Worm (Caenorhabditis elegans) whole organism, mixed stage, embryonic: Measurements from ENCODE around the gene T20B3.14.

Experiments
- M03D4.4 ChIP-seq: sonication (generic microtip); optimal IDR thresholded peaks from 2 replicates; lab custom pipeline; 2017; ENCODE audit warnings: mild to moderate bottlenecking, missing genetic modification characterization, missing compliant biosample characterization
- bed-3 ChIP-seq: fragments of 200-800 bp; sonication (Bioruptor generic); optimal IDR thresholded peaks from 3 replicates; lab custom pipeline; 2018; ENCODE audit warnings: mild to moderate bottlenecking, missing genetic modification characterization, moderate library complexity, missing compliant biosample characterization
- blmp-1 ChIP-seq: fragments of 150-350 bp; optimal IDR thresholded peaks from 2 replicates; lab custom pipeline; 2014; ENCODE audit warnings: missing biosample characterization, missing genetic modification characterization
- ceh-39 ChIP-seq: fragments of 150-350 bp; optimal IDR thresholded peaks from 2 replicates; lab custom pipeline; 2014; ENCODE audit warnings: missing biosample characterization, missing genetic modification characterization
- ceh-83 ChIP-seq: fragments of 200-800 bp; sonication (Bioruptor generic); optimal IDR thresholded peaks from 2 replicates; lab custom pipeline; 2018; ENCODE audit warnings: mild to moderate bottlenecking, missing genetic modification characterization, missing compliant biosample characterization
- ces-1 ChIP-seq: fragments of 150-350 bp; optimal IDR thresholded peaks from 2 replicates; lab custom pipeline; 2014; ENCODE audit warnings: missing biosample characterization, missing genetic modification reagents, missing genetic modification characterization
- cnd-1 ChIP-seq: fragments of 200-800 bp; sonication (Bioruptor generic); optimal IDR thresholded peaks from 2 replicates; lab custom pipeline; 2018; ENCODE audit warnings: mild to moderate bottlenecking, missing genetic modification characterization, missing compliant biosample characterization
- drap-1 ChIP-seq: fragments of 200-800 bp; sonication (Bioruptor generic); optimal IDR thresholded peaks from 3 replicates; lab custom pipeline; 2018; ENCODE audit warnings: mild to moderate bottlenecking, missing genetic modification characterization, missing compliant biosample characterization
- flh-1 ChIP-seq: fragments of 200-800 bp; sonication (Bioruptor generic); optimal IDR thresholded peaks from 2 replicates; lab custom pipeline; 2018; ENCODE audit warnings: mild to moderate bottlenecking, missing genetic modification characterization, moderate library complexity, missing compliant biosample characterization
- ham-2 ChIP-seq: fragments of 200-800 bp; sonication (Bioruptor generic); optimal IDR thresholded peaks from 2 replicates; lab custom pipeline; 2018; ENCODE audit warnings: mild to moderate bottlenecking, missing genetic modification characterization, missing compliant biosample characterization
- hlh-1 ChIP-seq: fragments of 150-350 bp; optimal IDR thresholded peaks from 2 replicates; lab custom pipeline; 2014; ENCODE audit warnings: missing biosample characterization, missing genetic modification reagents, missing genetic modification characterization
- lsy-2 ChIP-seq: fragments of 150-350 bp; optimal IDR thresholded peaks from 2 replicates; lab custom pipeline; 2014; ENCODE audit warnings: missing biosample characterization, missing genetic modification characterization
- mab-5 ChIP-seq: fragments of 150-350 bp; optimal IDR thresholded peaks from 2 replicates; lab custom pipeline; 2014; ENCODE audit warnings: missing biosample characterization, missing genetic modification characterization
- mep-1 ChIP-seq: fragments of 150-350 bp; optimal IDR thresholded peaks from 2 replicates; lab custom pipeline; 2017; ENCODE audit warnings: missing biosample characterization, missing genetic modification reagents, missing genetic modification characterization, inconsistent platforms
- mls-2 ChIP-seq: sonication (generic microtip); optimal IDR thresholded peaks from 2 replicates; lab custom pipeline; 2016; ENCODE audit warnings: mild to moderate bottlenecking, missing genetic modification characterization, moderate library complexity, missing compliant biosample characterization
- nhr-12 ChIP-seq: fragments of 150-350 bp; optimal IDR thresholded peaks from 2 replicates; lab custom pipeline; 2014; ENCODE audit warnings: missing biosample characterization, missing genetic modification characterization
- nhr-2 ChIP-seq: fragments of 150-350 bp; optimal IDR thresholded peaks from 2 replicates; lab custom pipeline; 2014; ENCODE audit warnings: missing biosample characterization, missing genetic modification characterization
- nhr-237 ChIP-seq: fragments of 150-350 bp; optimal IDR thresholded peaks from 2 replicates; lab custom pipeline; 2014; ENCODE audit warnings: missing biosample characterization, missing genetic modification characterization
- nhr-28 ChIP-seq: fragments of 150-350 bp; optimal IDR thresholded peaks from 2 replicates; lab custom pipeline; 2014; ENCODE audit warnings: missing biosample characterization, missing genetic modification characterization
- pha-4 ChIP-seq: fragments of 150-350 bp; optimal IDR thresholded peaks from 2 replicates; lab custom pipeline; 2018; ENCODE audit warnings: missing biosample characterization, missing genetic modification reagents, missing genetic modification characterization
- sem-2 ChIP-seq: fragments of 200-800 bp; sonication (Bioruptor generic); optimal IDR thresholded peaks from 2 replicates; lab custom pipeline; 2018; ENCODE audit warnings: mild to moderate bottlenecking, missing genetic modification characterization, missing compliant biosample characterization
- snpc-4 ChIP-seq: fragments of 150-350 bp; optimal IDR thresholded peaks from 2 replicates; lab custom pipeline; 2014; ENCODE audit warnings: missing biosample characterization, missing genetic modification characterization
- sptf-1 ChIP-seq: sonication (generic microtip); optimal IDR thresholded peaks from 2 replicates; lab custom pipeline; 2017; ENCODE audit warnings: mild to moderate bottlenecking, missing genetic modification characterization, moderate library complexity, missing compliant biosample characterization
- unc-39 ChIP-seq: fragments of 150-350 bp; optimal IDR thresholded peaks from 2 replicates; lab custom pipeline; 2014; ENCODE audit warnings: missing biosample characterization, missing genetic modification characterization
- unc-62 ChIP-seq: fragments of 150-350 bp; optimal IDR thresholded peaks from 2 replicates; lab custom pipeline; 2014; ENCODE audit warnings: missing biosample characterization, missing genetic modification reagents, missing genetic modification characterization
- ztf-11 ChIP-seq: fragments of 150-350 bp; optimal IDR thresholded peaks from 2 replicates; lab custom pipeline; 2014; ENCODE audit warnings: missing biosample characterization, missing genetic modification characterization

The T20B3.14 gene

DNA sequence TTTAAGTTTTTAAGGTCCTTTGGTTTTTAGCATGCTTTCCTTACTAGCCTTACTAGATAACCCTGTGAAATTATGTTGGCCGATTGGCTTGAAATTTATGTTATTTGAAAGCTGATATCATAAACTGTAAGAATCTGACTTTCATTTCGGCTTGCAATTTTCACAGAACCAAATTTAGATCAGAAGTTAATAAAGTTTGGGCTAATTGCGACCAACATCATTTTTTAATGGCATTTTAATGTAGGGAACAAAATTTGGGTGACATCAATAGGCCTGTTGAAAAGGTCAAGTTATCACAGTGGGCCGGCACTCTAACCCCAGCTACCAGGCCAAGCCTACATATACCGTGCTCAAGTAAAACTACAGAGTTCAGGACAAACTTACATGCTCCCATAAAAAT is 10.2 kb upstream of the T20B3.14 start:
- TF ChIP-seq pha-4 (tag; lab: Kevin White, UChicago) (no peak), ceh-39 (tag; lab: Kevin White, UChicago) (no peak), sem-2 (no peak), sptf-1 (tag; lab: Kevin White, UChicago) (no peak), nhr-2 (tag; lab: Kevin White, UChicago) (no peak), mls-2 (tag; lab: Kevin White, UChicago) (no peak), blmp-1 (tag; lab: Kevin White, UChicago) (no peak), nhr-12 (tag; lab: Kevin White, UChicago) (no peak), ztf-11 (tag; lab: Kevin White, UChicago) (no peak), ceh-83 (GFP tag; lab: Kevin White, UChicago) (no peak), nhr-237 (tag; lab: Kevin White, UChicago) (no peak), mep-1 (tag; lab: Kevin White, UChicago) (no peak)

DNA sequence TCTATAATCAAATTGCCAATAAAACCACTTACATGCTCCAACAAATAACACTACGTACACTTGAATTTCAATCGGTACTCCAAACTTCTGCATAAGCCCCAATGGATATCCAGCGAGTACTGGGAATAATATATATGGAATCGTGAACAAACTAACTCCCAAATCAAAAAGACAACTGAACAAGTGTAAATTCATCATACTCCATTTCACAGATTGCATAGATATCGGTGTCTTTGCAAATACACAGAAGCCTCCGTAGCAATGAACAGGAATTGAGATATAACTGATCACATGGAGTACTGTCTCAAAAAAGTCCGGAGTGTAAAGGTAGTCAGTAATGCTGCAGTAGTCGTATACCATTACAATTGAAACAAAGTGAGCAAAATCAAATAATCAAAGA is 8.3 kb upstream of the T20B3.14 start, which contains the start of gene srh-214:
TSS of gene srh-214 (minus strand) at position 360 of the 400 bp plus-strand sequence.
- no peak for TF ChIP-seq unc-62 (GFP tag; lab: Kevin White, UChicago)
- no peak for TF ChIP-seq hlh-1 (tag; lab: Kevin White, UChicago)
- no peak for TF ChIP-seq lsy-2
- TF ChIP-seq unc-39 (tag; lab: Kevin White, UChicago) = no peak

DNA sequence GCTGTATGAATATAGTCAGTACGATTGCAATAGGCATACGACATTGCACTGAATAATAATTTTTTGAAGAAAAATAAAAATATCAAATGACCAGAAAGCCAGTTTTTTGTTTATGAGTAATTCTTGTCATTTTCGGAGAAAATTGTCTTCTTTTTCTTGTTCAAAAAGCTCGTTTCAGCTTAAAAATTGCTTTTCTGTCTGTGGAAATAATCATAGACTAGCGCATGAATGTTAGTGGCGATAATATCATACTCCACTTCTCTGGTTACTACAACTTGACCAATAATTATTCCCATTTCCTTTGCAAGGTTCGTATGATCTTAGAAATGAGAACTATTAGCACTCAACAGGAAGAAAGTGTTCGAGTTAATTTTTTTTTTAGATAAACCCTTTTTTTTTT is 6.4 kb upstream of the T20B3.14 start, which contains the start of gene srh-216:
TSS of gene srh-216 (minus strand) at position 101 of the 400 bp plus-strand sequence.
- no peak for TF ChIP-seq mab-5 (tag; lab: Kevin White, UChicago)
- no peak for TF ChIP-seq flh-1
- TF ChIP-seq ces-1 (GFP tag; lab: Kevin White, UChicago) = no peak
- TF ChIP-seq nhr-28 (tag; lab: Kevin White, UChicago) = no peak
- no peak for TF ChIP-seq ceh-83 (GFP tag; lab: Kevin White, UChicago)
- no peak for TF ChIP-seq snpc-4 (tag; lab: Kevin White, UChicago)
- no peak for TF ChIP-seq hlh-1 (tag; lab: Kevin White, UChicago)
- no peak for TF ChIP-seq ztf-11 (tag; lab: Kevin White, UChicago)
- no peak for TF ChIP-seq unc-62 (GFP tag; lab: Kevin White, UChicago)
- TF ChIP-seq drap-1 (GFP tag; lab: Kevin White, UChicago) = no peak
- no peak for TF ChIP-seq sem-2
- TF ChIP-seq ham-2 (GFP tag; lab: Kevin White, UChicago) = no peak
- no peak for TF ChIP-seq unc-39 (tag; lab: Kevin White, UChicago)
- TF ChIP-seq cnd-1 (tag; lab: Kevin White, UChicago) = no peak
- TF ChIP-seq bed-3 (GFP tag; lab: Kevin White, UChicago) = no peak
- no peak for TF ChIP-seq nhr-2 (tag; lab: Kevin White, UChicago)

DNA sequence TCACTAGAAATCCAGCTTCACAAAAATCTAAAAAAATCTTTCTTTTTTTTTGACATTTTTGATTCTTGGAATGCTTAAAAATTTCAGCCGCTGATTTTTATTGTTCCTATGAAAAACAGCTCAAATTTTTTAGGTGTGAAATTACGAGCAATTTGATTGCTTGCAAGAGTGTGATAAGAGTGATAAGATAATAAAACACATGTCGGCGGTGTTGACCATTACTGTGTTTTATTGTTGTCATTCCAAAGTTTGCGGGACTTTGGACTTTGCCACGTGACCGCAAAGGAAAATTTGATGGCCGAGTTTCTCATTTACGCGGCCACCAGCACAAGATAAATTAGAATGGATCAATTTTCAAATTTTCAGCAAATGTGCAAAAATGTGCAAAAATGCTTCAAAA is 4.4 kb downstream of the T20B3.14 start:
- TF ChIP-seq sem-2 (no peak), cnd-1 (tag; lab: Kevin White, UChicago) (no peak), blmp-1 (tag; lab: Kevin White, UChicago) (no peak), unc-62 (GFP tag; lab: Kevin White, UChicago) (no peak), M03D4.4 (tag; lab: Kevin White, UChicago) (no peak), sptf-1 (tag; lab: Kevin White, UChicago) (no peak)

DNA sequence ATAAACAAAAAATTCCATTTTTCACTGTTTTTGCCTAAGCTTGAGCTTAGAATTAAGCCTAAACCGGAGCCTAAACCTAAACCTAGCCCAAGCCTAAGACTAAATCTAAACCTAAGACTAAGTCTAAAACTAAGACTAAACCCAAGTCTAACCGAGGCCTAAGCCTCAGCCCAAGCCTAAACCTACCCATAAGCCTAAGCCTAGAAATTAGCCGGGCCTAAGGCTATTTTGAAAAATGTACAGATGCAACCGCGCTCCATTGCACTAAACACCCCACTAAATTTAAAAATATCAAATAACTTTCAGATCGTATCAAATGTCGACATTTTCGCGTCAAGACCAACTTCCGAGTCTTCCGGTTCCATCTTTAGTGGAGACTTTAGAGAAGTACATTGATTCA is 5.9 kb downstream of the T20B3.14 start, which contains the start of gene T20B3.1:
TSS of gene T20B3.1 (plus strand) at position 301 of the 400 bp plus-strand sequence.
- no peak for TF ChIP-seq hlh-1 (tag; lab: Kevin White, UChicago)
- no peak for TF ChIP-seq lsy-2
- TF ChIP-seq snpc-4 (tag; lab: Kevin White, UChicago) = no peak
- no peak for TF ChIP-seq cnd-1 (tag; lab: Kevin White, UChicago)

DNA sequence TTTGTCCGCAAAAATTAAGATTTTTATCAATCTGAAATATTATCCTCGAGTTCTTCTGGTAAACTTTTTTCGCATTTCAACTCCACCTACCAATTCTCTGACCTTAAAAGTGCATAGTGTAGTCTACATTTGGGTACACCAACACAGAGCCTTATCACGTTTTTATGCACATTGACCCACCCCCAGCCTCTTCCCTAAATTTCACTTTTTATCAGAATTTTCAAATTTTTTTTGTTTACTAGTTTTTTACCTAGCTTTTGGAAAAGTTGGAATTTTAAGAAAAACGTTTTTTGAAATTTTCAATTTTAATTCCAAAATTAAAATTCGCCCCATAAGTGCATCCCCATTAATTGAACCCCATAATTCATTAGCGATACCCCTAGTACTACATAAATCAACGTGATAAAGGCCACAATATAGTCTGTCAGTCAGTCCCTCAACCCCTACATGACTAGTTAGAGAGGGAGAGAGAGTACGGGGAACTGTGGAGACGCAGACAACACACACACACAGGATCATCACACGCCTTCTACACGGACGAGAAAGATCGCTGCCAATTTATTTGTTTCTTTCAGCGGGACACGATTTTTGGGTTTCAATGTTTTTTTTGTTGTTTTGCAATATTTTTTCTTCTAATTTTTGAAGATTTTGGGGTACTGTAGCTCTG is 6.4 kb downstream of the T20B3.14 start:
- TF ChIP-seq M03D4.4 (tag; lab: Kevin White, UChicago) (no peak), mls-2 (tag; lab: Kevin White, UChicago) (no peak), unc-62 (GFP tag; lab: Kevin White, UChicago) (peak; percentile 16)
